Fruit fly (Drosophila melanogaster) whole organism, embryonic: ENCODE measurements around the gene Mtr3.

Experiments used
- Ada2b ChIP-seq: fragments of 200-800 bp; sonication (Bioruptor generic); IDR thresholded peaks from 2 replicates; pipeline ENCODE4 v1.3.6; 2022; ENCODE audit warnings: missing biosample characterization, missing genetic modification characterization
- CG12391 ChIP-seq: fragments of 200-800 bp; sonication (Bioruptor generic); optimal IDR thresholded peaks from 3 replicates; lab custom pipeline; 2018; ENCODE audit warnings: missing biosample characterization, mild to moderate bottlenecking, missing genetic modification characterization, moderate library complexity
- CG12942 ChIP-seq: fragments of 200-800 bp; sonication (Bioruptor generic); optimal IDR thresholded peaks from 3 replicates; lab custom pipeline; 2016; ENCODE audit warnings: missing biosample characterization, missing genetic modification characterization
- CG2712 ChIP-seq: fragments of 200-800 bp; optimal IDR thresholded peaks from 3 replicates; lab custom pipeline; 2019; ENCODE audit warnings: missing biosample characterization, mild to moderate bottlenecking, missing genetic modification characterization, moderate library complexity
- Pdp1 ChIP-seq, 2 experiments: fragments of 200-800 bp; sonication (Bioruptor generic); optimal IDR thresholded peaks; 3 replicates each; lab custom pipeline; 2016; ENCODE audit warnings: missing biosample characterization in 2 of 2, missing genetic modification characterization in 2 of 2, mild to moderate bottlenecking in 1 of 2, moderate library complexity in 1 of 2
- Poxn ChIP-seq: fragments of 200-800 bp; sonication (Bioruptor generic); IDR thresholded peaks from 2 replicates; pipeline ENCODE4 v1.3.6; 2022; ENCODE audit warnings: missing biosample characterization, missing genetic modification characterization
- dpn ChIP-seq, 2 experiments: fragments of 200-800 bp; sonication (Bioruptor generic); optimal IDR thresholded peaks; 3 replicates each; lab custom pipeline; 2016; ENCODE audit warnings: missing biosample characterization in 2 of 2, missing genetic modification characterization in 2 of 2

DNA sequence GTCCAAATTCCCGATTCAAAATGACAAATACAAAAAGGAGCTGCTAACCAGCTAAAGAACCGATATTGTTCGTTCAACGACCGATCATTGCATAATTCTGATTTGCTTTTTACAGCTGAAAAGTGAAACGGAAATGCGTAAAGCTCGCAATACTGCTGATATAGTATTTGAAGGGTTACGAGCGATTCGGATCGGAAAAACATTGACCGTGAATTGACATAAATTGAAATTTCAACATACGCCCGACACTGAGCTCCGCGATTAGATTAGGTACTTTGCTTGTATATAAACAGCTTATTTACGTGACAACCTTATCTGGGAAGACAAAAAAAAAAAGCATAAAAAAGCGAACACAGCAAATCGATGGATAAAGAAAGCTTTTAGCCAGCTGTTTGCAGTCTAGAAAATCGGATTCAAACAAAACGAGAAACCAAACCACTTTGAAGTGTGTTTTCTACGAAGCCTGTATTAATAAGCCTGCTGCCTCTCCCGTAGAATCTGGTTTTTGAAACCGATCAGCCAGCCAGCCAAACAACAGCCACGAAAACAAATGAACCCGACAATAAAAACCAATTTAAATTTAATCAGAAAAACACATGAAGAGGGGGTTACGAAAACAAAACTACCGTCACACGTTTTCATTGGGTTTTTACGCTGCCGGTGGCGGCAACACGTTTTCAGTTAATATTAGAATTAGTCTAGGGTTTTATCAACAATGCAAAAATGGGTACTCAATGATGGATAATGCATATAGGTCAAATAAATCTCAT, 11.8 kb downstream of the Mtr3 start:
- TF ChIP-seq Pdp1 (GFP tag; optimal IDR thresholded peaks at IDR 0.05; lab: Kevin White, UChicago) = peak in 1 of 2 experiments; percentile 96
- no peak for TF ChIP-seq CG2712 (tag; lab: Kevin White, UChicago)
- TF ChIP-seq dpn (GFP tag; optimal IDR thresholded peaks at IDR 0.05; lab: Kevin White, UChicago) = no peak
- no peak for TF ChIP-seq Ada2b (GFP tag; lab: Robert Waterston, UW)
- no peak for TF ChIP-seq CG12391
- TF ChIP-seq CG12942 (GFP tag; lab: Kevin White, UChicago) = no peak
- TF ChIP-seq Poxn (GFP tag; lab: Robert Waterston, UW) = no peak
